Fruit fly (Drosophila melanogaster) whole organism, embryonic: ENCODE results near the gene Ir93a.
A peak's percentile ranks its signal among the peaks of the same experiment; 100 is the strongest.

Experiments used
- B-H1 ChIP-seq: fragments of 200-800 bp; sonication (Bioruptor generic); IDR thresholded peaks from 3 replicates; pipeline ENCODE4 v1.3.6; 2022; ENCODE audit warnings: missing biosample characterization, missing genetic modification characterization
- CG10959 ChIP-seq: fragments of 200-800 bp; sonication (Bioruptor generic); IDR thresholded peaks from 2 replicates; pipeline ENCODE4 v1.3.6; 2022; ENCODE audit warnings: missing biosample characterization, missing genetic modification characterization
- CG11247 ChIP-seq: fragments of 200-800 bp; sonication (Bioruptor generic); IDR thresholded peaks from 2 replicates; pipeline ENCODE4 v1.3.6; 2022; ENCODE audit warnings: missing biosample characterization, missing genetic modification characterization
- CG12391 ChIP-seq: fragments of 200-800 bp; sonication (Bioruptor generic); optimal IDR thresholded peaks from 3 replicates; lab custom pipeline; 2018; ENCODE audit warnings: missing biosample characterization, mild to moderate bottlenecking, missing genetic modification characterization, moderate library complexity
- CG12942 ChIP-seq: fragments of 200-800 bp; sonication (Bioruptor generic); optimal IDR thresholded peaks from 3 replicates; lab custom pipeline; 2016; ENCODE audit warnings: missing biosample characterization, missing genetic modification characterization
- CG15269 ChIP-seq: fragments of 200-800 bp; sonication (Bioruptor generic); optimal IDR thresholded peaks from 2 replicates; lab custom pipeline; 2018; ENCODE audit warnings: missing biosample characterization, mild to moderate bottlenecking, missing genetic modification characterization, moderate library complexity
- CG15601 ChIP-seq: fragments of 200-800 bp; sonication (Bioruptor generic); optimal IDR thresholded peaks from 3 replicates; lab custom pipeline; 2019; ENCODE audit warnings: missing biosample characterization, mild to moderate bottlenecking, missing genetic modification characterization, moderate library complexity
- CG1602 ChIP-seq: fragments of 200-800 bp; sonication (Bioruptor generic); optimal IDR thresholded peaks from 3 replicates; lab custom pipeline; 2016; ENCODE audit warnings: missing biosample characterization, missing genetic modification characterization
- CG1603 ChIP-seq: fragments of 200-800 bp; sonication (Bioruptor generic); optimal IDR thresholded peaks from 2 replicates; lab custom pipeline; 2019; ENCODE audit warnings: missing biosample characterization, mild to moderate bottlenecking, missing genetic modification characterization, moderate library complexity
- CG17385 ChIP-seq: fragments of 200-800 bp; sonication (Bioruptor generic); optimal IDR thresholded peaks from 3 replicates; lab custom pipeline; 2018; ENCODE audit warnings: missing biosample characterization, mild to moderate bottlenecking, missing genetic modification characterization
- CG2199 ChIP-seq: fragments of 200-800 bp; sonication (Bioruptor generic); IDR thresholded peaks from 3 replicates; pipeline ENCODE4 v1.3.6; 2022; ENCODE audit warnings: missing biosample characterization, missing genetic modification characterization
- CG2678 ChIP-seq: fragments of 200-800 bp; sonication (Bioruptor generic); optimal IDR thresholded peaks from 3 replicates; lab custom pipeline; 2019; ENCODE audit warnings: missing biosample characterization, mild to moderate bottlenecking, missing genetic modification characterization, moderate library complexity
- CG31388 ChIP-seq: fragments of 200-800 bp; sonication (Bioruptor generic); optimal IDR thresholded peaks from 2 replicates; lab custom pipeline; 2016; ENCODE audit warnings: missing biosample characterization, missing genetic modification characterization
- CG31441 ChIP-seq: fragments of 200-800 bp; sonication (Bioruptor generic); IDR thresholded peaks from 2 replicates; pipeline ENCODE4 v1.3.6; 2022; ENCODE audit warnings: missing biosample characterization, missing genetic modification characterization
- CG3163 ChIP-seq: fragments of 200-800 bp; sonication (Bioruptor generic); optimal IDR thresholded peaks from 3 replicates; lab custom pipeline; 2016; ENCODE audit warnings: missing biosample characterization, missing genetic modification characterization
- CG34224 ChIP-seq: fragments of 200-800 bp; sonication (Bioruptor generic); IDR thresholded peaks from 3 replicates; pipeline ENCODE4 v1.3.6; 2022; ENCODE audit warnings: missing biosample characterization, missing genetic modification characterization; ENCODE audit not compliant: partially characterized antibody
- CG43689 ChIP-seq: fragments of 200-800 bp; sonication (Bioruptor generic); IDR thresholded peaks from 2 replicates; pipeline ENCODE4 v1.3.6; 2022; ENCODE audit warnings: missing biosample characterization, missing genetic modification characterization
- CG9876 ChIP-seq: fragments of 200-800 bp; sonication (Bioruptor generic); optimal IDR thresholded peaks from 2 replicates; lab custom pipeline; 2016; ENCODE audit warnings: missing biosample characterization, missing genetic modification characterization
- Camta ChIP-seq: fragments of 200-800 bp; sonication (Bioruptor generic); optimal IDR thresholded peaks from 2 replicates; lab custom pipeline; 2016; ENCODE audit warnings: missing biosample characterization, missing genetic modification characterization
- D19A ChIP-seq: fragments of 200-800 bp; optimal IDR thresholded peaks from 3 replicates; lab custom pipeline; 2019; ENCODE audit warnings: missing biosample characterization, mild to moderate bottlenecking, missing genetic modification characterization, moderate library complexity
- D19B ChIP-seq: fragments of 200-800 bp; sonication (Bioruptor generic); optimal IDR thresholded peaks from 2 replicates; lab custom pipeline; 2017; ENCODE audit warnings: missing biosample characterization, mild to moderate bottlenecking, missing genetic modification characterization
- Deaf1 ChIP-seq: fragments of 200-800 bp; optimal IDR thresholded peaks from 3 replicates; lab custom pipeline; 2019; ENCODE audit warnings: missing biosample characterization, mild to moderate bottlenecking, missing genetic modification characterization, moderate library complexity
- Elba2 ChIP-seq: fragments of 200-800 bp; sonication (Bioruptor generic); optimal IDR thresholded peaks from 3 replicates; lab custom pipeline; 2016; ENCODE audit warnings: missing biosample characterization, missing genetic modification characterization
- HLH54F ChIP-seq: fragments of 200-800 bp; sonication (Bioruptor generic); optimal IDR thresholded peaks from 3 replicates; lab custom pipeline; 2016; ENCODE audit warnings: missing biosample characterization, missing genetic modification characterization
- HmgD ChIP-seq: fragments of 200-800 bp; sonication (Bioruptor generic); optimal IDR thresholded peaks from 3 replicates; lab custom pipeline; 2016; ENCODE audit warnings: missing biosample characterization, missing genetic modification characterization
- Med ChIP-seq: fragments of 200-800 bp; sonication (Bioruptor generic); peaks from one replicate; lab custom pipeline; 2016; ENCODE audit warnings: missing biosample characterization, missing genetic modification characterization, mild to moderate bottlenecking, inconsistent platforms, moderate library complexity
- NFAT ChIP-seq: fragments of 200-800 bp; sonication (Bioruptor generic); IDR thresholded peaks from 2 replicates; pipeline ENCODE4 v1.3.6; 2022; ENCODE audit warnings: missing biosample characterization, missing genetic modification characterization
- Scr ChIP-seq: fragments of 200-800 bp; sonication (Bioruptor generic); IDR thresholded peaks from 2 replicates; pipeline ENCODE4 v1.3.6; 2022; ENCODE audit warnings: missing biosample characterization, missing genetic modification characterization; ENCODE audit not compliant: partially characterized antibody
- Xrp1 ChIP-seq: fragments of 200-800 bp; sonication (Bioruptor generic); IDR thresholded peaks from 2 replicates; pipeline ENCODE4 v1.3.6; 2022; ENCODE audit warnings: missing biosample characterization, missing genetic modification characterization
- ab ChIP-seq: fragments of 200-800 bp; sonication (Bioruptor generic); optimal IDR thresholded peaks from 2 replicates; lab custom pipeline; 2016; ENCODE audit warnings: missing biosample characterization, missing genetic modification characterization
- ara ChIP-seq: fragments of 200-800 bp; sonication (Bioruptor generic); IDR thresholded peaks from 2 replicates; pipeline ENCODE4 v1.3.6; 2022; ENCODE audit warnings: missing biosample characterization, missing genetic modification characterization
- bsh ChIP-seq, 2 experiments: fragments of 200-800 bp; sonication (Bioruptor generic); optimal IDR thresholded peaks; 2 replicates each; lab custom pipeline; 2017 to 2018; ENCODE audit warnings: mild to moderate bottlenecking in 2 of 2, missing biosample characterization in 2 of 2, missing genetic modification characterization in 2 of 2, moderate library complexity in 1 of 2
- crol ChIP-seq: fragments of 200-800 bp; sonication (Bioruptor generic); IDR thresholded peaks from 2 replicates; pipeline ENCODE4 v1.3.6; 2022; ENCODE audit warnings: missing biosample characterization, missing genetic modification characterization
- da ChIP-seq: fragments of 200-800 bp; sonication (Bioruptor generic); optimal IDR thresholded peaks from 2 replicates; lab custom pipeline; 2016; ENCODE audit warnings: missing biosample characterization, missing genetic modification characterization
- danr ChIP-seq: fragments of 200-800 bp; sonication (Bioruptor generic); IDR thresholded peaks from 2 replicates; pipeline ENCODE4 v1.3.6; 2022; ENCODE audit warnings: missing biosample characterization, missing genetic modification characterization
- disco-r ChIP-seq: fragments of 200-800 bp; sonication (Bioruptor generic); optimal IDR thresholded peaks from 2 replicates; lab custom pipeline; 2016; ENCODE audit warnings: missing biosample characterization, missing genetic modification characterization
- dm ChIP-seq: fragments of 200-800 bp; sonication (Bioruptor generic); optimal IDR thresholded peaks from 3 replicates; lab custom pipeline; 2016; ENCODE audit warnings: missing biosample characterization, missing genetic modification characterization
- dpn ChIP-seq, 2 experiments: fragments of 200-800 bp; sonication (Bioruptor generic); optimal IDR thresholded peaks; 3 replicates each; lab custom pipeline; 2016; ENCODE audit warnings: missing biosample characterization in 2 of 2, missing genetic modification characterization in 2 of 2
- gce ChIP-seq: fragments of 200-800 bp; sonication (Bioruptor generic); IDR thresholded peaks from 3 replicates; pipeline ENCODE4 v1.3.6; 2022; ENCODE audit warnings: missing biosample characterization, missing genetic modification characterization
- inv ChIP-seq: fragments of 200-800 bp; sonication (Bioruptor generic); IDR thresholded peaks from 2 replicates; pipeline ENCODE4 v1.3.6; 2022; ENCODE audit warnings: missing biosample characterization, missing genetic modification characterization; ENCODE audit not compliant: partially characterized antibody
- kay ChIP-seq: fragments of 200-800 bp; sonication (Bioruptor generic); optimal IDR thresholded peaks from 2 replicates; lab custom pipeline; 2016; ENCODE audit warnings: missing biosample characterization, missing genetic modification characterization
- lbe ChIP-seq: fragments of 200-800 bp; sonication (Bioruptor generic); optimal IDR thresholded peaks from 2 replicates; lab custom pipeline; 2016; ENCODE audit warnings: missing biosample characterization, mild to moderate bottlenecking, missing genetic modification characterization
- nerfin-2 ChIP-seq: fragments of 200-800 bp; sonication (Bioruptor generic); IDR thresholded peaks from 2 replicates; pipeline ENCODE4 v1.3.6; 2022; ENCODE audit warnings: missing biosample characterization, missing genetic modification characterization; ENCODE audit not compliant: partially characterized antibody
- nom ChIP-seq: fragments of 200-800 bp; sonication (Bioruptor generic); optimal IDR thresholded peaks from 2 replicates; lab custom pipeline; 2017; ENCODE audit warnings: missing biosample characterization, missing genetic modification characterization, mild to moderate bottlenecking, moderate library complexity, missing genetic modification reagents
- pan ChIP-seq, 4 experiments: fragments of >200 bp in 3 of 4; fragments of 200-800 bp in 1 of 4; sonication (Bioruptor generic) in 1 of 4; optimal IDR thresholded peaks in 3 of 4; IDR thresholded peaks in 1 of 4; 2 replicates each; pipeline versions ENCODE4 v1.3.6 to Lab custom; 2017 to 2022; ENCODE audit warnings: missing biosample characterization in 2 of 4, missing genetic modification characterization in 2 of 4, mixed read lengths in 1 of 4
- pfk ChIP-seq: fragments of 200-800 bp; sonication (Bioruptor generic); optimal IDR thresholded peaks from 2 replicates; lab custom pipeline; 2018; ENCODE audit warnings: missing biosample characterization, mild to moderate bottlenecking, missing genetic modification characterization, moderate library complexity
- pnt ChIP-seq: fragments of 200-800 bp; sonication (Bioruptor generic); optimal IDR thresholded peaks from 3 replicates; lab custom pipeline; 2016; ENCODE audit warnings: missing biosample characterization, missing genetic modification characterization
- psq ChIP-seq: fragments of 200-800 bp; sonication (Bioruptor generic); optimal IDR thresholded peaks from 2 replicates; lab custom pipeline; 2017; ENCODE audit warnings: missing biosample characterization, missing genetic modification characterization
- schlank ChIP-seq: fragments of 200-800 bp; sonication (Bioruptor generic); optimal IDR thresholded peaks from 2 replicates; lab custom pipeline; 2018; ENCODE audit warnings: missing biosample characterization, mild to moderate bottlenecking, missing genetic modification characterization
- zf30C ChIP-seq: fragments of 200-800 bp; sonication (Bioruptor generic); optimal IDR thresholded peaks from 3 replicates; lab custom pipeline; 2018; ENCODE audit warnings: missing biosample characterization, mild to moderate bottlenecking, missing genetic modification characterization

Ir93a gene

dm6 chr3R:20830153-20830695 is 29.5 kb downstream of the Ir93a start, which contains the start of gene Adss (continued):
- no peak for TF ChIP-seq bsh (GFP tag; optimal IDR thresholded peaks at IDR 0.05; lab: Kevin White, UChicago)
- TF ChIP-seq CG2678 (tag; lab: Kevin White, UChicago), result no peak
- no peak for TF ChIP-seq D19A
- TF ChIP-seq CG1602 (GFP tag; lab: Kevin White, UChicago), result no peak
- TF ChIP-seq nerfin-2 (GFP tag; lab: Robert Waterston, UW), result no peak
- TF ChIP-seq CG9876, result peak; percentile 31
- no peak for TF ChIP-seq pnt (GFP tag; lab: Kevin White, UChicago)
- TF ChIP-seq Xrp1 (GFP tag; lab: Robert Waterston, UW), result no peak
- TF ChIP-seq dpn (GFP tag; optimal IDR thresholded peaks at IDR 0.05; lab: Kevin White, UChicago), result no peak
- TF ChIP-seq inv (GFP tag; lab: Robert Waterston, UW), result peak; percentile 11; the same call in 1 of the 2 replicates
- peak; percentile 30; the same call in 1 of the 2 replicates for TF ChIP-seq CG11247 (GFP tag; lab: Robert Waterston, UW)
- no peak for TF ChIP-seq lbe
- no peak for TF ChIP-seq CG43689 (GFP tag; lab: Robert Waterston, UW)
- TF ChIP-seq CG31388 (GFP tag; lab: Kevin White, UChicago), result no peak
- TF ChIP-seq D19B (GFP tag; lab: Kevin White, UChicago), result no peak
- TF ChIP-seq CG31441 (GFP tag; lab: Robert Waterston, UW), result 0 out of 2 replicates have a peak, but pooled peaks have one; percentile 14
- peak; percentile 15 for TF ChIP-seq Camta (GFP tag; lab: Kevin White, UChicago)
- TF ChIP-seq pfk, result peak; percentile 65
- no peak for TF ChIP-seq CG15601
- TF ChIP-seq crol, result no peak
- no peak for TF ChIP-seq CG10959 (GFP tag; lab: Robert Waterston, UW)
- TF ChIP-seq Deaf1, result peak; percentile 78
- peak; percentile 74 for TF ChIP-seq HmgD (GFP tag; lab: Kevin White, UChicago)
- TF ChIP-seq pan (optimal IDR thresholded peaks at IDR 0.05; lab: Kevin White, UChicago), result no peak
- peak in 1 of 2 experiments; percentile 35 for TF ChIP-seq pan (GFP tag; optimal IDR thresholded peaks at IDR 0.05 in 1 of 2, IDR thresholded peaks at IDR 0.05 in 1 of 2)
- peak; percentile 39; the same call in 1 of the 2 replicates for TF ChIP-seq Scr (GFP tag; lab: Robert Waterston, UW)
- no peak for TF ChIP-seq kay (GFP tag; lab: Kevin White, UChicago)
- TF ChIP-seq nom, result peak; percentile 45
- TF ChIP-seq disco-r (GFP tag; lab: Kevin White, UChicago), result peak; percentile 9
- TF ChIP-seq ab (GFP tag; lab: Kevin White, UChicago), result no peak
- TF ChIP-seq dm (GFP tag; lab: Kevin White, UChicago), result peak; percentile 75
- no peak for TF ChIP-seq Elba2 (GFP tag; lab: Kevin White, UChicago)
- no peak for TF ChIP-seq zf30C (GFP tag; lab: Kevin White, UChicago)
- TF ChIP-seq CG3163 (GFP tag; lab: Kevin White, UChicago), result peak; percentile 37
- no peak; the same call in 2 of the 3 replicates for TF ChIP-seq B-H1 (GFP tag; lab: Robert Waterston, UW)
- TF ChIP-seq CG17385 (GFP tag; lab: Kevin White, UChicago), result peak; percentile 43
- TF ChIP-seq danr (GFP tag; lab: Robert Waterston, UW), result no peak
- peak; percentile 95 for TF ChIP-seq Med
- no peak for TF ChIP-seq CG2199
- TF ChIP-seq CG34224 (GFP tag; lab: Robert Waterston, UW), result no peak; the same call in 1 of the 3 replicates
- TF ChIP-seq schlank (tag; lab: Kevin White, UChicago), result no peak
- 0 out of 2 replicates have a peak, but pooled peaks have one; percentile 41 for TF ChIP-seq ara (GFP tag; lab: Robert Waterston, UW)
- TF ChIP-seq CG15269, result no peak
- no peak for TF ChIP-seq psq (GFP tag; lab: Kevin White, UChicago)
- no peak for TF ChIP-seq da (GFP tag; lab: Kevin White, UChicago)
- TF ChIP-seq CG12942 (GFP tag; lab: Kevin White, UChicago), result no peak
- no peak for TF ChIP-seq gce (GFP tag; lab: Robert Waterston, UW)
- TF ChIP-seq CG12391 (tag; lab: Kevin White, UChicago), result peak; percentile 29
- TF ChIP-seq NFAT, result peak; percentile 41; the same call in 1 of the 2 replicates
- TF ChIP-seq CG1603 (tag; lab: Kevin White, UChicago), result peak; percentile 43
- TF ChIP-seq HLH54F (GFP tag; lab: Kevin White, UChicago), result no peak
